Worm (Caenorhabditis elegans) whole organism, mixed stage, embryonic: ENCODE data around the gene phf-33.

Source experiments
- lsy-2 ChIP-seq: fragments of 150-350 bp; optimal IDR thresholded peaks from 2 replicates; lab custom pipeline; 2014; ENCODE audit warnings: missing biosample characterization, missing genetic modification characterization
- pha-4 ChIP-seq: fragments of 150-350 bp; optimal IDR thresholded peaks from 2 replicates; lab custom pipeline; 2018; ENCODE audit warnings: missing biosample characterization, missing genetic modification reagents, missing genetic modification characterization

DNA sequence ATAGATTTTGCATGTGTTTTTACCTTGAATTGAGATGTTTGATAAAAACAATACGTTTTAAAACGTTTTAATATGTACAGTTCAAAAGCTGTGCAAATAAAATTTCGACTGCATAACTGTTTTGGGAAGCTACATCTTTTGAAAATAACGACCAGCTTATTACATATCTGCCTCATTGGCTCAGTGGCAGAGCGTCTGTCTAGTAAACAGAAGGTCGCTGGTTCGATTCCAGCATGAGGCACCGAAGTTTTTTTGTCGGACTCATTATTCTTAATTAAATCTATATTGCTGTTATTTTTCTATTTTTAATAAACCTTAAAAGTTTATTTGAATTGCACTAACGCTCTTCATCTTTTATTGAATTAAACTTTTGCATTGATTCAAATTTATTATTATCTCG, 14.2 kb upstream of the phf-33 start:
- no peak for TF ChIP-seq pha-4
- no peak for TF ChIP-seq lsy-2 (tag; lab: Kevin White, UChicago)
